Worm (Caenorhabditis elegans) whole organism, L1 larva: ENCODE data around the gene T04A6.1.
A peak's percentile ranks its signal among the peaks of the same experiment; 100 is the strongest.

Experiments
- F16B12.6 ChIP-seq: fragments of 150-350 bp; optimal IDR thresholded peaks from 2 replicates; lab custom pipeline; 2014; ENCODE audit warnings: missing biosample characterization, missing genetic modification characterization
- Y116A8C.19 ChIP-seq: sonication (generic microtip); optimal IDR thresholded peaks from 2 replicates; lab custom pipeline; 2016; ENCODE audit warnings: missing compliant biosample characterization, missing genetic modification characterization, borderline replicate concordance
- aha-1 ChIP-seq: fragments of 150-350 bp; optimal IDR thresholded peaks from 2 replicates; lab custom pipeline; 2014; ENCODE audit warnings: missing biosample characterization, missing genetic modification characterization
- alr-1 ChIP-seq: fragments of 200-800 bp; sonication (Bioruptor generic); optimal IDR thresholded peaks from 2 replicates; lab custom pipeline; 2018; ENCODE audit warnings: borderline replicate concordance, mild to moderate bottlenecking, missing genetic modification characterization, missing compliant biosample characterization
- aly-2 ChIP-seq: fragments of 150-350 bp; optimal IDR thresholded peaks from 2 replicates; lab custom pipeline; 2014; ENCODE audit warnings: missing biosample characterization, missing genetic modification characterization
- blmp-1 ChIP-seq: fragments of 150-350 bp; optimal IDR thresholded peaks from 2 replicates; lab custom pipeline; 2014; ENCODE audit warnings: missing biosample characterization, missing genetic modification characterization
- ceh-63 ChIP-seq: fragments of 200-800 bp; sonication (Bioruptor generic); optimal IDR thresholded peaks from 2 replicates; lab custom pipeline; 2018; ENCODE audit warnings: mild to moderate bottlenecking, missing genetic modification characterization, missing compliant biosample characterization
- ceh-8 ChIP-seq: fragments of 200-800 bp; sonication (Bioruptor generic); optimal IDR thresholded peaks from 2 replicates; lab custom pipeline; 2018; ENCODE audit warnings: mild to moderate bottlenecking, missing genetic modification characterization, moderate library complexity, missing compliant biosample characterization
- ceh-88 ChIP-seq: fragments of 200-800 bp; sonication (Bioruptor generic); IDR thresholded peaks from 2 replicates; pipeline ENCODE4 v1.3.6; 2022; ENCODE audit warnings: missing genetic modification characterization, missing compliant biosample characterization
- ces-1 ChIP-seq: fragments of 150-350 bp; optimal IDR thresholded peaks from 2 replicates; lab custom pipeline; 2014; ENCODE audit warnings: missing biosample characterization, missing genetic modification reagents, missing genetic modification characterization
- dpl-1 ChIP-seq, 3 experiments: fragments of 150-350 bp in 2 of 3; sonication (generic microtip) in 1 of 3; optimal IDR thresholded peaks; 2 replicates each; lab custom pipeline; 2014 to 2017; ENCODE audit warnings: missing biosample characterization in 3 of 3, missing genetic modification characterization in 3 of 3, missing genetic modification reagents in 3 of 3
- egl-13 ChIP-seq: sonication (generic microtip); optimal IDR thresholded peaks from 2 replicates; lab custom pipeline; 2016; ENCODE audit warnings: missing genotype, missing genetic modification reagents, missing genetic modification characterization, missing compliant biosample characterization
- elt-2 ChIP-seq: sonication (generic microtip); optimal IDR thresholded peaks from 2 replicates; lab custom pipeline; 2016; ENCODE audit warnings: missing genetic modification characterization, mild to moderate bottlenecking, inconsistent platforms, missing compliant biosample characterization, missing genetic modification reagents
- elt-3 ChIP-seq, 6 experiments: fragments of 150-350 bp in 1 of 6; sonication (generic microtip); optimal IDR thresholded peaks; 2 replicates each; lab custom pipeline; 2017 to 2018; ENCODE audit warnings: missing biosample characterization in 6 of 6, missing genetic modification characterization in 6 of 6, inconsistent platforms in 1 of 6
- grh-1 ChIP-seq: fragments of 200-800 bp; sonication (Bioruptor generic); IDR thresholded peaks from 2 replicates; pipeline ENCODE4 v1.3.6; 2022; ENCODE audit warnings: missing genetic modification reagents, missing genetic modification characterization, missing compliant biosample characterization
- isw-1 ChIP-seq: fragments of 200-800 bp; sonication (Bioruptor generic); IDR thresholded peaks from 2 replicates; pipeline ENCODE4 v1.3.6; 2022; ENCODE audit warnings: missing genetic modification characterization, missing compliant biosample characterization
- jun-1 ChIP-seq: fragments of 150-350 bp; optimal IDR thresholded peaks from 2 replicates; lab custom pipeline; 2014; ENCODE audit warnings: missing biosample characterization, missing genetic modification reagents, missing genetic modification characterization
- lin-14 ChIP-seq: fragments of 200-800 bp; sonication (Bioruptor generic); optimal IDR thresholded peaks from 2 replicates; lab custom pipeline; 2018; ENCODE audit warnings: mild to moderate bottlenecking, missing genetic modification characterization, moderate library complexity, missing compliant biosample characterization
- lin-35 ChIP-seq, 2 experiments: fragments of 150-350 bp; optimal IDR thresholded peaks; 2 replicates each; lab custom pipeline; 2014; ENCODE audit warnings: missing biosample characterization in 2 of 2, missing genetic modification characterization in 2 of 2, missing genetic modification reagents in 2 of 2
- mab-9 ChIP-seq: fragments of 200-800 bp; sonication (Bioruptor generic); IDR thresholded peaks from 2 replicates; pipeline ENCODE4 v1.3.6; 2022; ENCODE audit warnings: missing genetic modification reagents, missing genetic modification characterization, missing compliant biosample characterization
- mef-2 ChIP-seq: fragments of 150-350 bp; optimal IDR thresholded peaks from 2 replicates; lab custom pipeline; 2014; ENCODE audit warnings: missing biosample characterization, missing genetic modification characterization
- nhr-11 ChIP-seq: fragments of 150-350 bp; optimal IDR thresholded peaks from 2 replicates; lab custom pipeline; 2014; ENCODE audit warnings: missing biosample characterization, missing genetic modification characterization
- nhr-19 ChIP-seq: fragments of 200-800 bp; sonication (Bioruptor generic); conservative IDR thresholded peaks from 2 replicates; pipeline ENCODE4 v1.3.6; 2022; ENCODE audit warnings: missing genetic modification characterization, missing compliant biosample characterization
- nhr-237 ChIP-seq: fragments of 150-350 bp; optimal IDR thresholded peaks from 2 replicates; lab custom pipeline; 2014; ENCODE audit warnings: missing biosample characterization, missing genetic modification characterization
- nhr-28 ChIP-seq: fragments of 150-350 bp; optimal IDR thresholded peaks from 2 replicates; lab custom pipeline; 2014; ENCODE audit warnings: missing biosample characterization, missing genetic modification characterization
- nhr-71 ChIP-seq: sonication (generic microtip); optimal IDR thresholded peaks from 2 replicates; lab custom pipeline; 2016; ENCODE audit warnings: mild to moderate bottlenecking, missing genetic modification characterization, moderate library complexity, missing compliant biosample characterization
- nhr-76 ChIP-seq: sonication (generic microtip); optimal IDR thresholded peaks from 2 replicates; lab custom pipeline; 2017; ENCODE audit warnings: missing biosample characterization, missing genetic modification characterization
- nhr-84 ChIP-seq: sonication (generic microtip); optimal IDR thresholded peaks from 2 replicates; lab custom pipeline; 2017; ENCODE audit warnings: missing biosample characterization, missing genetic modification characterization
- nhr-90 ChIP-seq: sonication (generic microtip); optimal IDR thresholded peaks from 2 replicates; lab custom pipeline; 2016; ENCODE audit warnings: mild to moderate bottlenecking, missing genetic modification characterization, missing compliant biosample characterization; ENCODE audit not compliant: poor library complexity
- pag-3 ChIP-seq: sonication (generic microtip); optimal IDR thresholded peaks from 2 replicates; lab custom pipeline; 2017; ENCODE audit warnings: missing genetic modification characterization, mild to moderate bottlenecking, missing compliant biosample characterization, antibody characterized with exemption, borderline replicate concordance; ENCODE audit not compliant: insufficient read depth
- pqm-1 ChIP-seq: sonication (generic microtip); optimal IDR thresholded peaks from 3 replicates; lab custom pipeline; 2017; ENCODE audit warnings: missing biosample characterization, missing genetic modification characterization
- skn-1 ChIP-seq: fragments of 150-350 bp; optimal IDR thresholded peaks from 2 replicates; lab custom pipeline; 2014; ENCODE audit warnings: missing biosample characterization, missing genetic modification characterization
- snpc-4 ChIP-seq: fragments of 150-350 bp; optimal IDR thresholded peaks from 2 replicates; lab custom pipeline; 2014; ENCODE audit warnings: missing biosample characterization, missing genetic modification characterization
- snu-23 ChIP-seq: sonication (generic microtip); optimal IDR thresholded peaks from 2 replicates; lab custom pipeline; 2016; ENCODE audit warnings: missing genetic modification characterization, missing compliant biosample characterization
- sup-37 ChIP-seq: fragments of 200-800 bp; sonication (Bioruptor generic); optimal IDR thresholded peaks from 2 replicates; lab custom pipeline; 2018; ENCODE audit warnings: mild to moderate bottlenecking, missing genetic modification characterization, missing compliant biosample characterization
- unc-130 ChIP-seq: fragments of 150-350 bp; optimal IDR thresholded peaks from 2 replicates; lab custom pipeline; 2017; ENCODE audit warnings: missing biosample characterization, missing genetic modification characterization, inconsistent platforms
- unc-30 ChIP-seq: sonication (generic microtip); optimal IDR thresholded peaks from 2 replicates; lab custom pipeline; 2017; ENCODE audit warnings: missing biosample characterization, missing genetic modification characterization
- unc-98 ChIP-seq: fragments of 200-800 bp; sonication (Bioruptor generic); IDR thresholded peaks from 2 replicates; pipeline ENCODE4 v1.3.6; 2022; ENCODE audit warnings: missing genetic modification characterization, missing compliant biosample characterization
- vab-15 ChIP-seq: sonication (generic microtip); optimal IDR thresholded peaks from 2 replicates; lab custom pipeline; 2017; ENCODE audit warnings: missing genotype, mild to moderate bottlenecking, missing genetic modification characterization, missing compliant biosample characterization
- xbp-1 ChIP-seq: sonication (generic microtip); optimal IDR thresholded peaks from 2 replicates; lab custom pipeline; 2016; ENCODE audit warnings: missing genetic modification characterization, missing compliant biosample characterization
- zag-1 ChIP-seq: fragments of 150-350 bp; optimal IDR thresholded peaks from 2 replicates; lab custom pipeline; 2014; ENCODE audit warnings: missing biosample characterization, missing genetic modification characterization
- zip-4 ChIP-seq: fragments of 200-800 bp; sonication (Bioruptor generic); optimal IDR thresholded peaks from 2 replicates; lab custom pipeline; 2018; ENCODE audit warnings: mild to moderate bottlenecking, missing genetic modification characterization, moderate library complexity, missing compliant biosample characterization
- ztf-11 ChIP-seq, 2 experiments: sonication (generic microtip); optimal IDR thresholded peaks; 2 replicates each; lab custom pipeline; 2016 to 2017; ENCODE audit warnings: missing genetic modification characterization in 2 of 2, missing biosample characterization in 1 of 2, missing compliant biosample characterization in 1 of 2

T04A6.1 gene

ce11 chrIII:7645075-7645474 lies 28.7 kb downstream of the T04A6.1 start (continued):
- TF ChIP-seq snu-23, result peak; percentile 52
- peak; percentile 15 for TF ChIP-seq pag-3
- no peak for TF ChIP-seq jun-1
- no peak for TF ChIP-seq unc-30 (tag; lab: Kevin White, UChicago)
- TF ChIP-seq zip-4, result no peak
- no peak for TF ChIP-seq isw-1 (GFP tag; lab: Robert Waterston, UW)
- TF ChIP-seq F16B12.6, result no peak
- TF ChIP-seq lin-35 (GFP tag; optimal IDR thresholded peaks at IDR 0.05; lab: Kevin White, UChicago), result no peak
- peak in 1 of 3 experiments; percentile 11 for TF ChIP-seq dpl-1 (GFP tag; optimal IDR thresholded peaks at IDR 0.05; lab: Kevin White, UChicago)
- TF ChIP-seq snpc-4 (tag; lab: Kevin White, UChicago), result no peak
- TF ChIP-seq unc-130 (tag; lab: Kevin White, UChicago), result no peak
- TF ChIP-seq nhr-19, result 0 out of 2 replicates have a peak, but pooled peaks have one; percentile 2
- no peak for TF ChIP-seq pqm-1 (tag; lab: Kevin White, UChicago)
- TF ChIP-seq alr-1 (tag; lab: Kevin White, UChicago), result no peak
- TF ChIP-seq skn-1, result no peak
- no peak for TF ChIP-seq Y116A8C.19 (tag; lab: Kevin White, UChicago)
- no peak for TF ChIP-seq egl-13 (tag; lab: Kevin White, UChicago)
- no peak for TF ChIP-seq unc-98 (GFP tag; lab: Robert Waterston, UW)
- TF ChIP-seq elt-3 (tag; optimal IDR thresholded peaks at IDR 0.05; lab: Kevin White, UChicago), result peak in 1 of 6 experiments; percentile 44
- TF ChIP-seq nhr-237 (tag; lab: Kevin White, UChicago), result no peak
- no peak for TF ChIP-seq nhr-28
- TF ChIP-seq ztf-11 (tag; optimal IDR thresholded peaks at IDR 0.05; lab: Kevin White, UChicago), result no peak
- TF ChIP-seq mef-2, result no peak
- no peak for TF ChIP-seq mab-9 (GFP tag; lab: Robert Waterston, UW)
- peak; percentile 81 for TF ChIP-seq lin-14 (GFP tag; lab: Kevin White, UChicago)
- TF ChIP-seq sup-37 (GFP tag; lab: Kevin White, UChicago), result no peak
- TF ChIP-seq zag-1 (tag; lab: Kevin White, UChicago), result no peak

ce11 chrIII:7648841-7649240 lies 32.5 kb downstream of the T04A6.1 start:
- TF ChIP-seq nhr-90 (tag; lab: Kevin White, UChicago) (no peak), ceh-88 (GFP tag; lab: Robert Waterston, UW) (no peak), ces-1 (GFP tag; lab: Kevin White, UChicago) (no peak), xbp-1 (tag; lab: Kevin White, UChicago) (no peak), grh-1 (GFP tag; lab: Robert Waterston, UW) (no peak), vab-15 (tag; lab: Kevin White, UChicago) (no peak), nhr-71 (tag; lab: Kevin White, UChicago) (no peak), aha-1 (no peak), ceh-63 (GFP tag; lab: Kevin White, UChicago) (no peak), unc-30 (tag; lab: Kevin White, UChicago) (no peak)
- TF ChIP-seq, all 84 proteins: peak for 0

ce11 chrIII:7655498-7655897 lies 39.2 kb downstream of the T04A6.1 start:
- no peak for TF ChIP-seq nhr-76 (tag; lab: Kevin White, UChicago)
- TF ChIP-seq ztf-11 (tag; optimal IDR thresholded peaks at IDR 0.05; lab: Kevin White, UChicago), result no peak
- no peak for TF ChIP-seq lin-14 (GFP tag; lab: Kevin White, UChicago)
- no peak for TF ChIP-seq alr-1 (tag; lab: Kevin White, UChicago)
- no peak for TF ChIP-seq elt-2 (tag; lab: Kevin White, UChicago)
- no peak for TF ChIP-seq jun-1
- no peak for TF ChIP-seq ceh-8 (GFP tag; lab: Kevin White, UChicago)
- TF ChIP-seq aly-2 (tag; lab: Kevin White, UChicago), result no peak
- no peak for TF ChIP-seq blmp-1 (tag; lab: Kevin White, UChicago)
- no peak for TF ChIP-seq mab-9 (GFP tag; lab: Robert Waterston, UW)
- TF ChIP-seq pqm-1 (tag; lab: Kevin White, UChicago), result no peak
- no peak for TF ChIP-seq lin-35 (GFP tag; optimal IDR thresholded peaks at IDR 0.05; lab: Kevin White, UChicago)
- no peak for TF ChIP-seq nhr-84 (tag; lab: Kevin White, UChicago)
- TF ChIP-seq nhr-11 (tag; lab: Kevin White, UChicago), result no peak
